Fruit fly (Drosophila melanogaster): Measurements from ENCODE around the gene CG4565.
A peak's percentile ranks its signal among the peaks of the same experiment; 100 is the strongest.

CG4565 gene

dm6 chr3R:10878628-10879027, 26.1 kb downstream of the CG4565 start:
- TF ChIP-seq ey (GFP tag; optimal IDR thresholded peaks at IDR 0.05) (no peak), dmrt93B (GFP tag; optimal IDR thresholded peaks at IDR 0.05) (no peak), OdsH (GFP tag; optimal IDR thresholded peaks at IDR 0.05) (no peak), Jra (GFP tag; optimal IDR thresholded peaks at IDR 0.05) (no peak), Rel (GFP tag; optimal IDR thresholded peaks at IDR 0.05) (no peak), Rel (tag; optimal IDR thresholded peaks at IDR 0.05) (no peak), brk (GFP tag; optimal IDR thresholded peaks at IDR 0.05) (no peak), sv (GFP tag; optimal IDR thresholded peaks at IDR 0.05) (no peak), Vsx2 (GFP tag; optimal IDR thresholded peaks at IDR 0.05; ENCODE audit: partially characterized antibody) (no peak), dsf (GFP tag; optimal IDR thresholded peaks at IDR 0.05; ENCODE audit: borderline replicate concordance) (no peak), pan (optimal IDR thresholded peaks at IDR 0.05) (no peak), usp (GFP tag; optimal IDR thresholded peaks at IDR 0.05) (no peak), foxo (GFP tag; optimal IDR thresholded peaks at IDR 0.05) (no peak), fru (GFP tag; optimal IDR thresholded peaks at IDR 0.05) (no peak), dl (GFP tag; optimal IDR thresholded peaks at IDR 0.05; ENCODE audit: insufficient read depth in 1 of 2, partially characterized antibody in 2 of 2) (no peak), rgr (GFP tag; optimal IDR thresholded peaks at IDR 0.05) (no peak), N (GFP tag; optimal IDR thresholded peaks at IDR 0.05) (no peak), sage (GFP tag; optimal IDR thresholded peaks at IDR 0.05) (no peak), CrebA (GFP tag; optimal IDR thresholded peaks at IDR 0.05; ENCODE audit: borderline replicate concordance) (no peak), CG32264 (GFP tag; optimal IDR thresholded peaks at IDR 0.05) (no peak), HLH106 (tag; optimal IDR thresholded peaks at IDR 0.05) (no peak)

DNA sequence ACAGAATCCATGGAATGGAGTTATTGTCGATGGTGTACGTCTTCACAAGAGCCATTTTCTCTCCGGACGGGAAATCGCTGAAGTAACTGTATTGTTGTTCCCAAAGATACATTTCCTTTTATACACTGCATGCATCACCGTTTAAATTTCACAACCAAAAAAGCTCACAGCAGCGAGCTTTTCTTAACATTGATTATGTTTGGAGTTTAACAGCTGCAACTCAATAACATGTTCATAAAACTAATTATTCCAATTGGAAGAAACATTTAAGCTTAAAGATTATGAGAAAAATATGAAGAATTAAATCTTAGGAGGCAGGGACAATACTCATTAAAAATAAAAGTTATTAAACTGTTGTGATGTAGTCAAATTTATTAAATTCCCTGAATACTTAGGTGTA, 26.7 kb downstream of the CG4565 start, which contains the start of gene CG14695:
CG14695 (minus strand) TSS at position 101 of the 400 bp plus-strand sequence.
- no peak for TF ChIP-seq CG9705 (GFP tag; optimal IDR thresholded peaks at IDR 0.05)
- TF ChIP-seq ey (GFP tag; optimal IDR thresholded peaks at IDR 0.05): no peak
- no peak for TF ChIP-seq Hnf4 (GFP tag; optimal IDR thresholded peaks at IDR 0.05)
- no peak for TF ChIP-seq jim (GFP tag; optimal IDR thresholded peaks at IDR 0.05)
- no peak for TF ChIP-seq foxo (GFP tag; optimal IDR thresholded peaks at IDR 0.05)
- TF ChIP-seq h (GFP tag; optimal IDR thresholded peaks at IDR 0.05): no peak
- no peak for TF ChIP-seq lola (GFP tag; optimal IDR thresholded peaks at IDR 0.05)
- TF ChIP-seq HLH106 (tag; optimal IDR thresholded peaks at IDR 0.05): no peak
- no peak for TF ChIP-seq dl (GFP tag; optimal IDR thresholded peaks at IDR 0.05; ENCODE audit: insufficient read depth in 1 of 2, partially characterized antibody in 2 of 2)
- no peak for TF ChIP-seq Dif (GFP tag; optimal IDR thresholded peaks at IDR 0.05; ENCODE audit: partially characterized antibody)
- TF ChIP-seq Mio (GFP tag; optimal IDR thresholded peaks at IDR 0.05): no peak
- no peak for TF ChIP-seq fru (GFP tag; optimal IDR thresholded peaks at IDR 0.05)
- TF ChIP-seq OdsH (GFP tag; optimal IDR thresholded peaks at IDR 0.05): no peak
- no peak for TF ChIP-seq Hr83 (GFP tag; optimal IDR thresholded peaks at IDR 0.05; ENCODE audit: poor library complexity, severe bottlenecking)
- TF ChIP-seq CG32264 (GFP tag; optimal IDR thresholded peaks at IDR 0.05): no peak

DNA sequence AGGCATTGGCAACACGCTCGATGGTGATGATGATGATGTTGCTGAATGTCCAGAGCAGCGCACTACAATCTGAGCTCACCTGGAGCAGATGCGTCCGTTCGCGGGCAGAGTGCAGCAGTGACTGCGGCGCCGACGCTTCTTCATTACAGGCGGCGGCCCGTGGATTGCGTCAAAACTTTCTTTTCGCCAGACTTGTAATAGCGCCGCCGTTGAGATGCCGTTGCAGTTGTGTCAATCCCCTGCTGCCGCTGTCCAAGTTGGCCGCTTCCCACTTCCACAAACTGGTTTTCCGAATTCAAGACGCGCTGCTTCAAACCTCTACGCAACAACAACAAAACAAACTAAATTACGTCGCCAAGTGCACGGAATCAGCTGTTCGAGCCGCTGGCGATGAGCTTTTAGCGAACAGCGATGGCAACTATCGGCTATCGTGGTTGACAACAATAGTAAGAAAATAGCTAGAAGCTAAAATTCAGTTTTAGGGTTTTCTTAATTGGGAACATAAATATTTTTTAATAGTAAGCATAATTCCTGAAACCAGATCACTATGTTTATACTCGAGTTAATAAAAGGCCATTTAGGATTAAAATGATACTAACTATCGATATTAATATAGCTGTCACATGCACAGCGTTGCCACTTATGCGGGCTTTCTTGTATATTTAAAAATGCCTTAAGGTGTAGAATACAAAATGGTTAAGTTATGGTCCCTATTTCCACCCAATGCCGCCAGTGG, 29.5 kb downstream of the CG4565 start, which contains the start of gene Tpc1:
Tpc1 (minus strand) TSS at position 365 of the 736 bp plus-strand sequence.
- TF ChIP-seq dsf (GFP tag; optimal IDR thresholded peaks at IDR 0.05; ENCODE audit: borderline replicate concordance): no peak
- TF ChIP-seq Dfd (GFP tag; optimal IDR thresholded peaks at IDR 0.05): no peak
- no peak for TF ChIP-seq N (GFP tag; optimal IDR thresholded peaks at IDR 0.05)
- TF ChIP-seq dl (GFP tag; optimal IDR thresholded peaks at IDR 0.05; ENCODE audit: insufficient read depth in 1 of 2, partially characterized antibody in 2 of 2): no peak
- TF ChIP-seq GATAd (GFP tag; optimal IDR thresholded peaks at IDR 0.05): no peak
- peak; percentile 21 for TF ChIP-seq Sp1 (GFP tag; optimal IDR thresholded peaks at IDR 0.05)
- no peak for TF ChIP-seq Hr78 (GFP tag; optimal IDR thresholded peaks at IDR 0.05)
- TF ChIP-seq HLH106 (tag; optimal IDR thresholded peaks at IDR 0.05): peak; percentile 57
- no peak for TF ChIP-seq Dif (GFP tag; optimal IDR thresholded peaks at IDR 0.05; ENCODE audit: partially characterized antibody)
- peak; percentile 97 for TF ChIP-seq Myc (optimal IDR thresholded peaks at IDR 0.05)
- TF ChIP-seq OdsH (GFP tag; optimal IDR thresholded peaks at IDR 0.05): no peak
- TF ChIP-seq Hnf4 (GFP tag; optimal IDR thresholded peaks at IDR 0.05): peak; percentile 71
- peak; percentile 82 for TF ChIP-seq fru (GFP tag; optimal IDR thresholded peaks at IDR 0.05)
- peak; percentile 52 for TF ChIP-seq ey (GFP tag; optimal IDR thresholded peaks at IDR 0.05)
- no peak for TF ChIP-seq dmrt93B (GFP tag; optimal IDR thresholded peaks at IDR 0.05)
- no peak for TF ChIP-seq pan (optimal IDR thresholded peaks at IDR 0.05)
- TF ChIP-seq woc (GFP tag; optimal IDR thresholded peaks at IDR 0.05): peak; percentile 91
- peak in 1 of 2 experiments; percentile 34 for TF ChIP-seq foxo (GFP tag; optimal IDR thresholded peaks at IDR 0.05)
- TF ChIP-seq psq (GFP tag; optimal IDR thresholded peaks at IDR 0.05): peak; percentile 2
- TF ChIP-seq CG9705 (GFP tag; optimal IDR thresholded peaks at IDR 0.05): peak; percentile 30
- no peak for TF ChIP-seq Rel (GFP tag; optimal IDR thresholded peaks at IDR 0.05)
- peak; percentile 22 for TF ChIP-seq Rel (tag; optimal IDR thresholded peaks at IDR 0.05)
- TF ChIP-seq jim (GFP tag; optimal IDR thresholded peaks at IDR 0.05): no peak
- TF ChIP-seq br (GFP tag; optimal IDR thresholded peaks at IDR 0.05): peak; percentile 39
- TF ChIP-seq Abd-B (GFP tag; optimal IDR thresholded peaks at IDR 0.05): no peak
- TF ChIP-seq Vsx2 (GFP tag; optimal IDR thresholded peaks at IDR 0.05; ENCODE audit: partially characterized antibody): no peak
- TF ChIP-seq CG32264 (GFP tag; optimal IDR thresholded peaks at IDR 0.05): peak; percentile 13
- TF ChIP-seq Mio (GFP tag; optimal IDR thresholded peaks at IDR 0.05): no peak
- no peak for TF ChIP-seq tai (GFP tag; optimal IDR thresholded peaks at IDR 0.05)
- peak; percentile 52 for TF ChIP-seq rgr (GFP tag; optimal IDR thresholded peaks at IDR 0.05)
- no peak for TF ChIP-seq sage (GFP tag; optimal IDR thresholded peaks at IDR 0.05)
- peak; percentile 60 for TF ChIP-seq sv (GFP tag; optimal IDR thresholded peaks at IDR 0.05)
- no peak for TF ChIP-seq brk (GFP tag; optimal IDR thresholded peaks at IDR 0.05)
- TF ChIP-seq h (GFP tag; optimal IDR thresholded peaks at IDR 0.05): peak; percentile 55
- no peak for TF ChIP-seq usp (GFP tag; optimal IDR thresholded peaks at IDR 0.05)
- no peak for TF ChIP-seq Hr83 (GFP tag; optimal IDR thresholded peaks at IDR 0.05; ENCODE audit: poor library complexity, severe bottlenecking)
- TF ChIP-seq lola (GFP tag; optimal IDR thresholded peaks at IDR 0.05): no peak
- peak; percentile 63 for TF ChIP-seq Jra (GFP tag; optimal IDR thresholded peaks at IDR 0.05)
- no peak for TF ChIP-seq CrebA (GFP tag; optimal IDR thresholded peaks at IDR 0.05; ENCODE audit: borderline replicate concordance)

All from whole organism, wandering third instar larva.